Fruit fly (Drosophila melanogaster) whole organism, embryonic: Measurements from ENCODE around the gene Or67a.
A peak's percentile ranks its signal among the peaks of the same experiment; 100 is the strongest.

Source experiments
- CG10431 ChIP-seq: fragments of 200-800 bp; sonication (Bioruptor generic); optimal IDR thresholded peaks from 3 replicates; lab custom pipeline; 2018; ENCODE audit warnings: missing biosample characterization, mild to moderate bottlenecking, missing genetic modification characterization
- CG10462 ChIP-seq: fragments of 200-800 bp; sonication (Bioruptor generic); optimal IDR thresholded peaks from 2 replicates; lab custom pipeline; 2016; ENCODE audit warnings: missing biosample characterization, missing genetic modification characterization
- CG11247 ChIP-seq: fragments of 200-800 bp; sonication (Bioruptor generic); IDR thresholded peaks from 2 replicates; pipeline ENCODE4 v1.3.6; 2022; ENCODE audit warnings: missing biosample characterization, missing genetic modification characterization
- CG12236 ChIP-seq: fragments of 200-800 bp; sonication (Bioruptor generic); optimal IDR thresholded peaks from 2 replicates; lab custom pipeline; 2016; ENCODE audit warnings: missing biosample characterization, missing genetic modification characterization
- CG1233 ChIP-seq: fragments of 200-800 bp; sonication (Bioruptor generic); optimal IDR thresholded peaks from 4 replicates; lab custom pipeline; 2018; ENCODE audit warnings: missing biosample characterization, mild to moderate bottlenecking, missing genetic modification characterization
- CG13287 ChIP-seq: fragments of 200-800 bp; sonication (Bioruptor generic); IDR thresholded peaks from 2 replicates; pipeline ENCODE4 v1.3.6; 2022; ENCODE audit warnings: missing biosample characterization, missing genetic modification characterization; ENCODE audit not compliant: partially characterized antibody
- CG13624 ChIP-seq: fragments of 200-800 bp; sonication (Bioruptor generic); optimal IDR thresholded peaks from 2 replicates; lab custom pipeline; 2016; ENCODE audit warnings: missing biosample characterization, missing genetic modification characterization
- CG14014 ChIP-seq: fragments of 200-800 bp; sonication (Bioruptor generic); IDR thresholded peaks from 2 replicates; pipeline ENCODE4 v1.3.6; 2022; ENCODE audit warnings: missing biosample characterization, missing genetic modification characterization
- CG14667 ChIP-seq: fragments of 200-800 bp; sonication (Bioruptor generic); IDR thresholded peaks from 2 replicates; pipeline ENCODE4 v1.3.6; 2022; ENCODE audit warnings: missing biosample characterization, missing genetic modification characterization
- CG2678 ChIP-seq: fragments of 200-800 bp; sonication (Bioruptor generic); optimal IDR thresholded peaks from 3 replicates; lab custom pipeline; 2019; ENCODE audit warnings: missing biosample characterization, mild to moderate bottlenecking, missing genetic modification characterization, moderate library complexity
- CG2712 ChIP-seq: fragments of 200-800 bp; optimal IDR thresholded peaks from 3 replicates; lab custom pipeline; 2019; ENCODE audit warnings: missing biosample characterization, mild to moderate bottlenecking, missing genetic modification characterization, moderate library complexity
- CG30403 ChIP-seq: fragments of 200-800 bp; sonication (Bioruptor generic); optimal IDR thresholded peaks from 3 replicates; lab custom pipeline; 2016; ENCODE audit warnings: missing biosample characterization, missing genetic modification characterization
- CG3281 ChIP-seq: fragments of 200-800 bp; sonication (Bioruptor generic); optimal IDR thresholded peaks from 3 replicates; lab custom pipeline; 2017; ENCODE audit warnings: missing biosample characterization, mild to moderate bottlenecking, missing genetic modification characterization
- CG34422 ChIP-seq: fragments of 200-800 bp; sonication (Bioruptor generic); IDR thresholded peaks from 3 replicates; pipeline ENCODE4 v1.3.6; 2022; ENCODE audit warnings: missing biosample characterization, missing genetic modification characterization
- CG43689 ChIP-seq: fragments of 200-800 bp; sonication (Bioruptor generic); IDR thresholded peaks from 2 replicates; pipeline ENCODE4 v1.3.6; 2022; ENCODE audit warnings: missing biosample characterization, missing genetic modification characterization
- CG6854 ChIP-seq: fragments of 200-800 bp; sonication (Bioruptor generic); optimal IDR thresholded peaks from 3 replicates; lab custom pipeline; 2017; ENCODE audit warnings: missing biosample characterization, mild to moderate bottlenecking, missing genetic modification characterization
- D19A ChIP-seq: fragments of 200-800 bp; optimal IDR thresholded peaks from 3 replicates; lab custom pipeline; 2019; ENCODE audit warnings: missing biosample characterization, mild to moderate bottlenecking, missing genetic modification characterization, moderate library complexity
- Deaf1 ChIP-seq: fragments of 200-800 bp; optimal IDR thresholded peaks from 3 replicates; lab custom pipeline; 2019; ENCODE audit warnings: missing biosample characterization, mild to moderate bottlenecking, missing genetic modification characterization, moderate library complexity
- Fer1 ChIP-seq: fragments of 200-800 bp; sonication (Bioruptor generic); optimal IDR thresholded peaks from 2 replicates; lab custom pipeline; 2017; ENCODE audit warnings: missing biosample characterization, mild to moderate bottlenecking, missing genetic modification characterization
- HLH3B ChIP-seq: fragments of 200-800 bp; sonication (Bioruptor generic); IDR thresholded peaks from 2 replicates; pipeline ENCODE4 v1.3.6; 2022; ENCODE audit warnings: missing biosample characterization, missing genetic modification characterization
- Hand ChIP-seq: fragments of 200-800 bp; sonication (Bioruptor generic); optimal IDR thresholded peaks from 2 replicates; lab custom pipeline; 2017; ENCODE audit warnings: mild to moderate bottlenecking, missing biosample characterization, missing genetic modification reagents, missing genetic modification characterization
- Hr3 ChIP-seq: fragments of 200-800 bp; sonication (Bioruptor generic); optimal IDR thresholded peaks from 3 replicates; lab custom pipeline; 2016; ENCODE audit warnings: missing biosample characterization, missing genetic modification characterization
- Jarid2 ChIP-seq: fragments of 200-800 bp; sonication (Bioruptor generic); optimal IDR thresholded peaks from 3 replicates; lab custom pipeline; 2017; ENCODE audit warnings: mild to moderate bottlenecking, missing biosample characterization, missing genetic modification reagents, missing genetic modification characterization
- MESR4 ChIP-seq: fragments of 200-800 bp; sonication (Bioruptor generic); optimal IDR thresholded peaks from 2 replicates; lab custom pipeline; 2018; ENCODE audit warnings: missing biosample characterization, mild to moderate bottlenecking, missing genetic modification characterization, moderate library complexity
- Max ChIP-seq: fragments of 200-800 bp; sonication (Bioruptor generic); optimal IDR thresholded peaks from 2 replicates; lab custom pipeline; 2016; ENCODE audit warnings: missing biosample characterization, mild to moderate bottlenecking, missing genetic modification characterization
- Meics ChIP-seq: fragments of 200-800 bp; sonication (Bioruptor generic); optimal IDR thresholded peaks from 2 replicates; lab custom pipeline; 2017; ENCODE audit warnings: missing biosample characterization, mild to moderate bottlenecking, missing genetic modification characterization
- Pdp1 ChIP-seq, 2 experiments: fragments of 200-800 bp; sonication (Bioruptor generic); optimal IDR thresholded peaks; 3 replicates each; lab custom pipeline; 2016; ENCODE audit warnings: missing biosample characterization in 2 of 2, missing genetic modification characterization in 2 of 2, mild to moderate bottlenecking in 1 of 2, moderate library complexity in 1 of 2
- Rfx ChIP-seq: fragments of 200-800 bp; sonication (Bioruptor generic); IDR thresholded peaks from 2 replicates; pipeline ENCODE4 v1.3.6; 2022; ENCODE audit warnings: missing biosample characterization, missing genetic modification characterization
- Trl ChIP-seq, 3 experiments: fragments of >200 bp in 2 of 3; fragments of 200-800 bp in 1 of 3; sonication (Bioruptor generic) in 1 of 3; optimal IDR thresholded peaks; 2 replicates in 1 of 3; 3 replicates in 2 of 3; lab custom pipeline; 2016 to 2017; ENCODE audit warnings: missing biosample characterization in 1 of 3, missing genetic modification characterization in 1 of 3
- Xrp1 ChIP-seq: fragments of 200-800 bp; sonication (Bioruptor generic); IDR thresholded peaks from 2 replicates; pipeline ENCODE4 v1.3.6; 2022; ENCODE audit warnings: missing biosample characterization, missing genetic modification characterization
- bab2 ChIP-seq: fragments of 200-800 bp; sonication (Bioruptor generic); optimal IDR thresholded peaks from 2 replicates; lab custom pipeline; 2016; ENCODE audit warnings: missing biosample characterization, missing genetic modification characterization
- caup ChIP-seq: fragments of 200-800 bp; sonication (Bioruptor generic); optimal IDR thresholded peaks from 3 replicates; lab custom pipeline; 2017; ENCODE audit warnings: missing biosample characterization, mild to moderate bottlenecking, missing genetic modification characterization, moderate library complexity; ENCODE audit not compliant: severe bottlenecking
- ci ChIP-seq: fragments of 200-800 bp; sonication (Bioruptor generic); IDR thresholded peaks from 3 replicates; pipeline ENCODE4 v1.3.6; 2022; ENCODE audit warnings: missing biosample characterization, missing genetic modification characterization
- dpn ChIP-seq, 2 experiments: fragments of 200-800 bp; sonication (Bioruptor generic); optimal IDR thresholded peaks; 3 replicates each; lab custom pipeline; 2016; ENCODE audit warnings: missing biosample characterization in 2 of 2, missing genetic modification characterization in 2 of 2
- exex ChIP-seq: fragments of 200-800 bp; sonication (Bioruptor generic); optimal IDR thresholded peaks from 4 replicates; lab custom pipeline; 2018; ENCODE audit warnings: missing biosample characterization, mild to moderate bottlenecking, missing genetic modification characterization, moderate library complexity
- gt ChIP-seq: fragments of 200-800 bp; sonication (Bioruptor generic); IDR thresholded peaks from 2 replicates; pipeline ENCODE4 v1.3.6; 2022; ENCODE audit warnings: missing biosample characterization, missing genetic modification characterization
- jumu ChIP-seq: fragments of 200-800 bp; sonication (Bioruptor generic); optimal IDR thresholded peaks from 3 replicates; lab custom pipeline; 2016; ENCODE audit warnings: missing biosample characterization, missing genetic modification characterization
- lab ChIP-seq: fragments of 200-800 bp; sonication (Bioruptor generic); optimal IDR thresholded peaks from 3 replicates; lab custom pipeline; 2017; ENCODE audit warnings: missing biosample characterization, missing genetic modification characterization, mild to moderate bottlenecking, moderate library complexity, missing genetic modification reagents
- mirr ChIP-seq: fragments of 200-800 bp; sonication (Bioruptor generic); optimal IDR thresholded peaks from 3 replicates; lab custom pipeline; 2018; ENCODE audit warnings: missing biosample characterization, mild to moderate bottlenecking, missing genetic modification characterization
- pfk ChIP-seq: fragments of 200-800 bp; sonication (Bioruptor generic); optimal IDR thresholded peaks from 2 replicates; lab custom pipeline; 2018; ENCODE audit warnings: missing biosample characterization, mild to moderate bottlenecking, missing genetic modification characterization, moderate library complexity
- phol ChIP-seq: fragments of 200-800 bp; sonication (Bioruptor generic); optimal IDR thresholded peaks from 3 replicates; lab custom pipeline; 2018; ENCODE audit warnings: missing biosample characterization, mild to moderate bottlenecking, missing genetic modification characterization, moderate library complexity
- prd ChIP-seq, 3 experiments: fragments of >200 bp in 2 of 3; fragments of 200-800 bp in 1 of 3; sonication (Bioruptor generic) in 1 of 3; optimal IDR thresholded peaks in 2 of 3; IDR thresholded peaks in 1 of 3; 2 replicates in 2 of 3; 3 replicates in 1 of 3; pipeline versions ENCODE4 v1.3.6 to Lab custom; 2017 to 2022; ENCODE audit warnings: missing biosample characterization in 1 of 3, missing genetic modification characterization in 1 of 3
- ranshi ChIP-seq: fragments of 200-800 bp; sonication (Bioruptor generic); IDR thresholded peaks from 2 replicates; pipeline ENCODE4 v1.3.6; 2022; ENCODE audit warnings: missing biosample characterization, missing genetic modification characterization
- sens ChIP-seq: fragments of 200-800 bp; sonication (Bioruptor generic); peaks from one replicate; lab custom pipeline; 2016; ENCODE audit warnings: missing biosample characterization, missing genetic modification characterization
- tio ChIP-seq: fragments of 200-800 bp; sonication (Bioruptor generic); optimal IDR thresholded peaks from 2 replicates; lab custom pipeline; 2017; ENCODE audit warnings: missing biosample characterization, missing genetic modification characterization, inconsistent platforms
- yki ChIP-seq: fragments of >200 bp; optimal IDR thresholded peaks from 3 replicates; lab custom pipeline; 2018
- zen ChIP-seq: fragments of 200-800 bp; sonication (Bioruptor generic); optimal IDR thresholded peaks from 3 replicates; lab custom pipeline; 2018; ENCODE audit warnings: missing biosample characterization, mild to moderate bottlenecking, missing genetic modification characterization, moderate library complexity
- zf30C ChIP-seq: fragments of 200-800 bp; sonication (Bioruptor generic); optimal IDR thresholded peaks from 3 replicates; lab custom pipeline; 2018; ENCODE audit warnings: missing biosample characterization, mild to moderate bottlenecking, missing genetic modification characterization

Or67a gene

dm6 chr3L:9502856-9503255, 26.0 kb upstream of the Or67a start (continued):
- TF ChIP-seq ranshi (GFP tag; lab: Robert Waterston, UW) (no peak), Hr3 (GFP tag; lab: Kevin White, UChicago) (no peak), D19A (tag; lab: Kevin White, UChicago) (no peak), yki (no peak), Max (GFP tag; lab: Kevin White, UChicago) (no peak), Hand (no peak), Pdp1 (GFP tag; optimal IDR thresholded peaks at IDR 0.05; lab: Kevin White, UChicago) (peak in 1 of 2 experiments; percentile 80), pfk (no peak), gt (GFP tag; lab: Robert Waterston, UW) (no peak), exex (tag; lab: Kevin White, UChicago) (peak; percentile 14), jumu (no peak), Jarid2 (GFP tag; lab: Kevin White, UChicago) (no peak), Meics (GFP tag; lab: Kevin White, UChicago) (no peak), CG12236 (no peak), ci (GFP tag; lab: Robert Waterston, UW) (no peak), mirr (peak; percentile 6), CG13287 (GFP tag; lab: Robert Waterston, UW) (no peak)

dm6 chr3L:9503552-9504317, 25.1 kb upstream of the Or67a start:
- TF ChIP-seq Fer1 (GFP tag; lab: Kevin White, UChicago) (peak; percentile 1), CG14667 (GFP tag; lab: Robert Waterston, UW) (no peak), caup (GFP tag; lab: Kevin White, UChicago) (peak; percentile 25), CG1233 (GFP tag; lab: Kevin White, UChicago) (peak; percentile 30), tio (GFP tag; lab: Kevin White, UChicago) (no peak), MESR4 (no peak), CG14014 (0 out of 2 replicates have a peak, but pooled peaks have one; percentile 16), zf30C (GFP tag; lab: Kevin White, UChicago) (peak; percentile 20), phol (peak; percentile 15), CG10431 (GFP tag; lab: Kevin White, UChicago) (no peak), zen (tag; lab: Kevin White, UChicago) (peak; percentile 29), bab2 (GFP tag; lab: Kevin White, UChicago) (peak; percentile 10), CG10462 (no peak), lab (GFP tag; lab: Kevin White, UChicago) (peak; percentile 39), Pdp1 (GFP tag; optimal IDR thresholded peaks at IDR 0.05; lab: Kevin White, UChicago) (peak in 1 of 2 experiments; percentile 32), CG2712 (tag; lab: Kevin White, UChicago) (peak; percentile 14), CG30403 (GFP tag; lab: Kevin White, UChicago) (no peak), Deaf1 (tag; lab: Kevin White, UChicago) (peak; percentile 3), CG2678 (peak; percentile 37), CG13624 (GFP tag; lab: Kevin White, UChicago) (peak; percentile 2), Trl (optimal IDR thresholded peaks at IDR 0.05; lab: Kevin White, UChicago) (peak in 1 of 2 experiments; percentile 8), Trl (GFP tag; optimal IDR thresholded peaks at IDR 0.05; lab: Kevin White, UChicago) (no peak), CG6854 (GFP tag; lab: Kevin White, UChicago) (peak; percentile 31), Xrp1 (GFP tag; lab: Robert Waterston, UW) (peak; percentile 24; the same call in 1 of the 2 replicates), prd (optimal IDR thresholded peaks at IDR 0.05; lab: Kevin White, UChicago) (no peak), prd (GFP tag; IDR thresholded peaks at IDR 0.05; lab: Robert Waterston, UW) (peak; percentile 49; the same call in 1 of the 3 replicates), HLH3B (GFP tag; lab: Robert Waterston, UW) (0 out of 2 replicates have a peak, but pooled peaks have one; percentile 18), CG43689 (GFP tag; lab: Robert Waterston, UW) (no peak), sens (GFP tag; lab: Kevin White, UChicago) (peak; percentile 70), dpn (GFP tag; optimal IDR thresholded peaks at IDR 0.05; lab: Kevin White, UChicago) (peak in 1 of 2 experiments; percentile 1), CG11247 (GFP tag; lab: Robert Waterston, UW) (no peak), CG34422 (GFP tag; lab: Robert Waterston, UW) (peak; percentile 41; the same call in 1 of the 3 replicates), CG3281 (GFP tag; lab: Kevin White, UChicago) (peak; percentile 19), Rfx (GFP tag; lab: Robert Waterston, UW) (0 out of 2 replicates have a peak, but pooled peaks have one; percentile 31)
